Fruit fly (Drosophila melanogaster) whole organism, pupa: Measurements from ENCODE around the gene dlg1.

Experiments
- CG10348 ChIP-seq: fragments of 200-800 bp; sonication (Bioruptor generic); IDR thresholded peaks from 2 replicates; pipeline ENCODE4 v1.3.6; 2022; ENCODE audit warnings: missing biosample characterization, missing genetic modification characterization
- CG17806 ChIP-seq: fragments of 200-800 bp; sonication (Bioruptor generic); optimal IDR thresholded peaks from 2 replicates; lab custom pipeline; 2018; ENCODE audit warnings: missing biosample characterization, mild to moderate bottlenecking, missing genetic modification characterization, moderate library complexity
- CG8159 ChIP-seq: fragments of 200-800 bp; sonication (Bioruptor generic); optimal IDR thresholded peaks from 3 replicates; lab custom pipeline; 2018; ENCODE audit warnings: missing biosample characterization, mild to moderate bottlenecking, missing genetic modification characterization, moderate library complexity
- CG9948 ChIP-seq: fragments of 200-800 bp; sonication (Bioruptor generic); optimal IDR thresholded peaks from 2 replicates; lab custom pipeline; 2018; ENCODE audit warnings: missing biosample characterization, mild to moderate bottlenecking, missing genetic modification characterization, moderate library complexity
- D1 ChIP-seq: fragments of 200-800 bp; sonication (Bioruptor generic); optimal IDR thresholded peaks from 2 replicates; lab custom pipeline; 2018; ENCODE audit warnings: missing biosample characterization, mild to moderate bottlenecking, missing genetic modification characterization, moderate library complexity
- EcR ChIP-seq: fragments of 200-800 bp; sonication (Bioruptor generic); optimal IDR thresholded peaks from 3 replicates; lab custom pipeline; 2019; ENCODE audit warnings: missing biosample characterization, missing genetic modification characterization, mild to moderate bottlenecking, moderate library complexity, missing genetic modification reagents
- Ets98B ChIP-seq: fragments of 200-800 bp; sonication (Bioruptor generic); IDR thresholded peaks from 2 replicates; pipeline ENCODE4 v1.3.6; 2022; ENCODE audit warnings: missing biosample characterization, missing genetic modification characterization
- Snoo ChIP-seq: fragments of 200-800 bp; sonication (Bioruptor generic); optimal IDR thresholded peaks from 3 replicates; lab custom pipeline; 2017; ENCODE audit warnings: missing biosample characterization, mild to moderate bottlenecking, missing genetic modification characterization, inconsistent platforms

- TF ChIP-seq CG8159 (tag; lab: Kevin White, UChicago) (no peak), EcR (no peak), D1 (tag; lab: Kevin White, UChicago) (no peak), CG9948 (tag; lab: Kevin White, UChicago) (no peak), CG10348 (GFP tag; lab: Robert Waterston, UW) (no peak), CG17806 (tag; lab: Kevin White, UChicago) (no peak), Ets98B (GFP tag; lab: Robert Waterston, UW) (no peak), Snoo (no peak)
Measured at dm6 chrX:11319916-11320315, 49.5 kb upstream of the dlg1 start.
